Fruit fly (Drosophila melanogaster): ENCODE data around the gene CG17350.
A peak's percentile ranks its signal among the peaks of the same experiment; 100 is the strongest.

DNA sequence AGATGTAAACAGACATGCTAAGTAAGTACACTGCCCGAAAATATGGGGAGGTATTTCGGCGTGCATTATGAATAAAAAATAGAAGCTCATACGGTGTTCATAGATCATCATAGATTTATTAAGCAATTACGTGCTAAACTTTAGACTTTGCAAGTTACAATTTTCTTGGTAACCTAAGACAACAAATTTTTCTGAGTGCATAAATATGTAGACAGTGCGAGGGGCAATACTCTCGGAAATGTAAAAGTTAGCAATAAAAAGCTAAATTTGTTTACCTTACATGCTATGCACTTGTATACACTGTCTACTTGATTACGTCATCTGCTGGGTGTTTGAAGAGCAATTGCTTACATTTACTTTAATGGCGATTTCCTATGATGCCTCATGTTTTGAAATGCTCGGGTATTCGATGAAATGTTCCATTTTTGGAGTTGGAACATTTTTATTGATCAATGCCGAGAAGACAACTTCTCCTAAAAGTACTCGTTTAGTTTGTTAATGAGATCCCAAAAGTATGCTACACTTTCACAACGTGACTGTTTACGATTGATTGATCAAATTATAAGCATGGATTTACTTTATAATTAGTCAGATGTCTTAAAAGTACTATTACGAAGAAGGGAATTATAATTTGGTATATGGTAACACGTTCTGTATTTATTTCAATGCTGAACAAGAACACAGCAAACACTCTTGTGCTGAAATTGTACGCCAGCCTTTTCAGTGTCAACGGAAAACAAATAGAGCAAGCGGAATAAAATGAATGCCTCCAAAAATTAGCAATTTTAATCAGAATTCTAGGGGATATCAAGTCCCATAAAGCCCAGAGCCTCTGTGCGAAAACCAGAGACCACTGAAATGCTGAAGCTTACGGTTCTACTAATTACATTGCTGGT lies 36.1 kb downstream of the CG17350 start, which contains the start of gene Lectin-galC1:
- TF ChIP-seq Eip78C (GFP tag) (peak; percentile 76), Hr39 (GFP tag; optimal IDR thresholded peaks at IDR 0.05) (peak; percentile 28), net (GFP tag; optimal IDR thresholded peaks at IDR 0.05) (peak; percentile 75), OdsH (GFP tag; optimal IDR thresholded peaks at IDR 0.05) (peak; percentile 78), CG6854 (GFP tag; optimal IDR thresholded peaks at IDR 0.05) (no peak), fd59A (GFP tag; optimal IDR thresholded peaks at IDR 0.05) (no peak), CG32006 (GFP tag; optimal IDR thresholded peaks at IDR 0.05) (peak; percentile 82), CG6792 (GFP tag; optimal IDR thresholded peaks at IDR 0.05) (peak; percentile 12), Eip75B (GFP tag; optimal IDR thresholded peaks at IDR 0.05) (peak; percentile 37), CG10631 (GFP tag; optimal IDR thresholded peaks at IDR 0.05) (peak; percentile 33), Met (GFP tag; optimal IDR thresholded peaks at IDR 0.05) (no peak), CG9139 (GFP tag; optimal IDR thresholded peaks at IDR 0.05) (no peak), CG3032 (tag; optimal IDR thresholded peaks at IDR 0.05) (no peak), ss (GFP tag; optimal IDR thresholded peaks at IDR 0.05) (no peak)

Measured in whole organism, prepupa.